Worm (Caenorhabditis elegans) whole organism, L2 larva: ENCODE data around the gene pyc-1.

Source experiments
- C34F6.9 ChIP-seq: fragments of 150-350 bp; optimal IDR thresholded peaks from 2 replicates; lab custom pipeline; 2014; ENCODE audit warnings: missing biosample characterization, missing genetic modification characterization
- F13H6.1 ChIP-seq: sonication (generic microtip); optimal IDR thresholded peaks from 2 replicates; lab custom pipeline; 2016; ENCODE audit warnings: missing genetic modification characterization, missing compliant biosample characterization
- R02D3.7 ChIP-seq: fragments of 150-350 bp; optimal IDR thresholded peaks from 2 replicates; lab custom pipeline; 2014; ENCODE audit warnings: missing biosample characterization, missing genetic modification characterization
- Y55F3AM.14 ChIP-seq: fragments of 200-800 bp; sonication (Bioruptor generic); optimal IDR thresholded peaks from 2 replicates; lab custom pipeline; 2018; ENCODE audit warnings: mild to moderate bottlenecking, missing genetic modification characterization, missing compliant biosample characterization
- alr-1 ChIP-seq: fragments of 150-350 bp; optimal IDR thresholded peaks from 2 replicates; lab custom pipeline; 2014; ENCODE audit warnings: missing biosample characterization, missing genetic modification characterization
- ama-1 ChIP-seq: fragments of 150-350 bp; optimal IDR thresholded peaks from 2 replicates; lab custom pipeline; 2018; ENCODE audit warnings: inconsistent platforms
- blmp-1 ChIP-seq: sonication (generic microtip); optimal IDR thresholded peaks from 2 replicates; lab custom pipeline; 2017; ENCODE audit warnings: missing genetic modification characterization, mild to moderate bottlenecking, missing compliant biosample characterization, antibody characterized with exemption, moderate library complexity; ENCODE audit not compliant: insufficient read depth
- ceh-16 ChIP-seq: fragments of 150-350 bp; optimal IDR thresholded peaks from 2 replicates; lab custom pipeline; 2014; ENCODE audit warnings: missing biosample characterization, missing genetic modification characterization
- ceh-82 ChIP-seq: fragments of 150-350 bp; optimal IDR thresholded peaks from 2 replicates; lab custom pipeline; 2014; ENCODE audit warnings: missing biosample characterization, missing genetic modification characterization
- crh-2 ChIP-seq: sonication (generic microtip); optimal IDR thresholded peaks from 2 replicates; lab custom pipeline; 2017; ENCODE audit warnings: missing biosample characterization, missing genetic modification characterization
- dmd-4 ChIP-seq: sonication (generic microtip); optimal IDR thresholded peaks from 2 replicates; lab custom pipeline; 2017; ENCODE audit warnings: missing biosample characterization, missing genetic modification characterization
- egl-27 ChIP-seq: sonication (generic microtip); optimal IDR thresholded peaks from 3 replicates; lab custom pipeline; 2017; ENCODE audit warnings: missing biosample characterization, missing genetic modification reagents, missing genetic modification characterization
- elt-1 ChIP-seq: fragments of 150-350 bp; optimal IDR thresholded peaks from 2 replicates; lab custom pipeline; 2014; ENCODE audit warnings: missing biosample characterization, missing genetic modification characterization
- elt-3 ChIP-seq: sonication (generic microtip); optimal IDR thresholded peaks from 2 replicates; lab custom pipeline; 2017; ENCODE audit warnings: missing biosample characterization, missing genetic modification characterization
- gmeb-1 ChIP-seq: fragments of 150-350 bp; optimal IDR thresholded peaks from 2 replicates; lab custom pipeline; 2014; ENCODE audit warnings: missing biosample characterization, missing genetic modification characterization
- lsy-2 ChIP-seq, 2 experiments: fragments of 150-350 bp in 1 of 2; sonication (generic microtip) in 1 of 2; optimal IDR thresholded peaks; 2 replicates each; lab custom pipeline; 2014 to 2017; ENCODE audit warnings: missing biosample characterization in 2 of 2, missing genetic modification characterization in 2 of 2
- mab-5 ChIP-seq: fragments of 150-350 bp; optimal IDR thresholded peaks from 2 replicates; lab custom pipeline; 2014; ENCODE audit warnings: missing biosample characterization, missing genetic modification characterization
- mbf-1 ChIP-seq: sonication (generic microtip); optimal IDR thresholded peaks from 2 replicates; lab custom pipeline; 2017; ENCODE audit warnings: missing biosample characterization, missing genetic modification characterization
- mdl-1 ChIP-seq, 2 experiments: fragments of 150-350 bp in 1 of 2; sonication (generic microtip) in 1 of 2; optimal IDR thresholded peaks; 2 replicates each; lab custom pipeline; 2017; ENCODE audit warnings: missing biosample characterization in 2 of 2, missing genetic modification characterization in 2 of 2
- nhr-21 ChIP-seq: fragments of 150-350 bp; optimal IDR thresholded peaks from 2 replicates; lab custom pipeline; 2014; ENCODE audit warnings: missing biosample characterization, missing genetic modification characterization
- nhr-23 ChIP-seq: fragments of 150-350 bp; optimal IDR thresholded peaks from 2 replicates; lab custom pipeline; 2014; ENCODE audit warnings: missing biosample characterization, missing genetic modification reagents, missing genetic modification characterization
- nhr-237 ChIP-seq: fragments of 150-350 bp; optimal IDR thresholded peaks from 2 replicates; lab custom pipeline; 2014; ENCODE audit warnings: missing biosample characterization, missing genetic modification characterization
- nhr-25 ChIP-seq: fragments of 150-350 bp; sonication (generic microtip); optimal IDR thresholded peaks from 3 replicates; lab custom pipeline; 2014; ENCODE audit warnings: missing biosample characterization, missing genetic modification characterization
- sem-4 ChIP-seq: fragments of 150-350 bp; optimal IDR thresholded peaks from 2 replicates; lab custom pipeline; 2014; ENCODE audit warnings: missing biosample characterization, missing genetic modification reagents, missing genetic modification characterization
- skn-1 ChIP-seq: sonication (generic microtip); optimal IDR thresholded peaks from 2 replicates; lab custom pipeline; 2017; ENCODE audit warnings: missing biosample characterization, missing genetic modification characterization
- sma-3 ChIP-seq: sonication (generic microtip); optimal IDR thresholded peaks from 2 replicates; lab custom pipeline; 2016; ENCODE audit warnings: missing genetic modification reagents, missing genetic modification characterization, missing compliant biosample characterization
- sma-9 ChIP-seq, 2 experiments: fragments of 150-350 bp in 1 of 2; sonication (generic microtip) in 1 of 2; optimal IDR thresholded peaks; 2 replicates each; lab custom pipeline; 2014 to 2016; ENCODE audit warnings: missing genetic modification characterization in 2 of 2, mild to moderate bottlenecking in 1 of 2, missing biosample characterization in 1 of 2, missing compliant biosample characterization in 1 of 2, missing genetic modification reagents in 1 of 2, moderate library complexity in 1 of 2
- snpc-4 ChIP-seq: fragments of 150-350 bp; optimal IDR thresholded peaks from 2 replicates; lab custom pipeline; 2014; ENCODE audit warnings: missing biosample characterization, missing genetic modification characterization
- unc-39 ChIP-seq: fragments of 150-350 bp; optimal IDR thresholded peaks from 2 replicates; lab custom pipeline; 2014; ENCODE audit warnings: missing biosample characterization, missing genetic modification characterization
- unc-55 ChIP-seq: fragments of 150-350 bp; sonication (generic microtip); optimal IDR thresholded peaks from 3 replicates; lab custom pipeline; 2014; ENCODE audit warnings: missing biosample characterization, missing genetic modification reagents, missing genetic modification characterization
- unc-62 ChIP-seq: fragments of 150-350 bp; optimal IDR thresholded peaks from 2 replicates; lab custom pipeline; 2014; ENCODE audit warnings: missing biosample characterization, missing genetic modification reagents, missing genetic modification characterization
- zag-1 ChIP-seq: fragments of 150-350 bp; optimal IDR thresholded peaks from 2 replicates; lab custom pipeline; 2014; ENCODE audit warnings: missing biosample characterization, missing genetic modification characterization
- ztf-1 ChIP-seq: fragments of 200-800 bp; sonication (Bioruptor generic); conservative IDR thresholded peaks from 2 replicates; pipeline ENCODE4 v1.3.6; 2022; ENCODE audit warnings: missing genetic modification characterization, missing compliant biosample characterization
- ztf-4 ChIP-seq: fragments of 150-350 bp; optimal IDR thresholded peaks from 2 replicates; lab custom pipeline; 2014; ENCODE audit warnings: missing biosample characterization, missing genetic modification characterization

Gene pyc-1

DNA sequence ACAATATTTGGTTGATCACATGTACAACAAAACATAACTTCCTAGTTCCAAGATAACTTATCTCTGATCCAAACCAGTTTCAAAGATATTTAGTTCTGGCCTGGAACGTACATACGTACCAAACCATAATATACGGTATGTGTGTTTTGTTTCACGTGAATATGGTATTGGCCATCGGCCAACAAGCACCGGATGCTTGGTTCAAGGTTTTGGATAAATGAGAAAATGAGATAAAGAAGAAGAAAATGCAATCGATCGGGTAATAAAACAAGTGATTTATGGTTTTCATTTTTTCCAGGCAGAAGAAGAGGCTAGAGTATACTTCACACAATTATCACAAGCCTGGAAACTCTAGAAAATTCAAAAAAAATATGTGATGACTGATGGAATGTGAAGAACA is 27.0 kb downstream of the pyc-1 start:
- TF ChIP-seq unc-55 (GFP tag; lab: Kevin White, UChicago) (no peak), ceh-82 (tag; lab: Kevin White, UChicago) (no peak), F13H6.1 (tag; lab: Kevin White, UChicago) (no peak), gmeb-1 (tag; lab: Kevin White, UChicago) (no peak), mdl-1 (tag; optimal IDR thresholded peaks at IDR 0.05; lab: Kevin White, UChicago) (peak in 1 of 2 experiments; percentile 2), nhr-25 (tag; lab: Kevin White, UChicago) (peak; percentile 52), nhr-21 (peak; percentile 73), sma-9 (GFP tag; optimal IDR thresholded peaks at IDR 0.05; lab: Kevin White, UChicago) (peak; percentile 79), sma-9 (tag; optimal IDR thresholded peaks at IDR 0.05; lab: Kevin White, UChicago) (no peak), egl-27 (tag; lab: Kevin White, UChicago) (peak; percentile 69), sma-3 (GFP tag; lab: Kevin White, UChicago) (peak; percentile 59), skn-1 (tag; lab: Kevin White, UChicago) (no peak)

ce11 chrV:11794172-11794571 is 28.2 kb downstream of the pyc-1 start:
- TF ChIP-seq sem-4 (tag; lab: Kevin White, UChicago) (no peak), lsy-2 (tag; optimal IDR thresholded peaks at IDR 0.05; lab: Kevin White, UChicago) (no peak), mab-5 (no peak), nhr-25 (tag; lab: Kevin White, UChicago) (peak; percentile 81), unc-39 (tag; lab: Kevin White, UChicago) (no peak), snpc-4 (no peak), unc-62 (GFP tag; lab: Kevin White, UChicago) (no peak), elt-1 (tag; lab: Kevin White, UChicago) (no peak), blmp-1 (tag; lab: Kevin White, UChicago) (peak; percentile 38), ztf-1 (GFP tag; lab: Robert Waterston, UW) (no peak), mdl-1 (tag; optimal IDR thresholded peaks at IDR 0.05; lab: Kevin White, UChicago) (no peak), C34F6.9 (tag; lab: Kevin White, UChicago) (no peak), nhr-237 (tag; lab: Kevin White, UChicago) (no peak), elt-3 (tag; lab: Kevin White, UChicago) (no peak), ztf-4 (tag; lab: Kevin White, UChicago) (no peak)

DNA sequence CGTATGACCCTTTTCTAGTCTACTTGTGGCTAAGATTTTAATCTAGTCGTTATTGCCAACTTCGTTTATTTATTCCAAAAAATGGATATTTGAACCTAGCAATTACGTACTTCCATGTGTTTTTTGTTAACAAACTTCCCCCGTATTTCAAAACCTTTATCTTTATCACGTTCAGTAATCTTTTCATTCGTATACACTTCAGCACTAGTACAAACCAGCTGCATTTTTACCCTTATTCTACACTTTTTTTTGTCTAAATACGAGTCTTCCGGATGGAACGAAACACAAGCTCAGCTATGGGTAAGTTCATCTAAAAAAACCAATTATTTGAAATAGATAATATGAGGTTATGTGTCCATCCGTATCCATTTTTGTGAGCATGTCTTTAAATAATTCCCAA is 32.9 kb downstream of the pyc-1 start, which contains the start of gene D2023.1:
Gene D2023.1, plus strand, starts transcription at position 77 of the 400 bp plus-strand sequence.
- TF ChIP-seq Y55F3AM.14 (GFP tag; lab: Kevin White, UChicago) (no peak), ceh-16 (tag; lab: Kevin White, UChicago) (no peak), mab-5 (no peak), zag-1 (no peak), egl-27 (tag; lab: Kevin White, UChicago) (no peak), nhr-23 (tag; lab: Kevin White, UChicago) (no peak), skn-1 (tag; lab: Kevin White, UChicago) (no peak)

DNA sequence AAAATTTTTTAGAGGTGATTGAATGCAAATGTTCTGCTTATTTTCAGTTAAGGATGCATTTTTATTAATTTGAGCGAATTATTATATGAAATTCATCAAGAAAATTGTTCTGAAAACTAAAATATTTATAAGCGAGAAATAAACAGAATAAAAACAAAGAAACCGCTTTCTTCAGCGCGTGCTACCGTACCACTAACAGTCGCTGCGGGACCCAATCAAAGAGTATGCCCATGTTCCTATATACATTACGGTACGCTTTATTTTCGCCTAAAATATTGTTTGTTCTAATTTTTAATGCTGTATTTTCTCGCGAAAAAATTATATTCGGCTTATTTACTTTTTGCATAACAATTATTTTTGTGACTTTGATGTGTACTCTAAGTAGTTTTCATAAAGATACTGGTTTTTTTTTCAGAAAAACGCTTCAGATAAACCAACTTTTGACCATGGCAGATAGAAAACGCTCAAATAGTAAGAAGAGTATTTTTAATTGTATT is 34.5 kb downstream of the pyc-1 start, which contains the start of gene F55A11.8:
Gene F55A11.8, plus strand, starts transcription at position 447 of the 497 bp plus-strand sequence.
- TF ChIP-seq dmd-4 (no peak), ama-1 (lab: Kevin White, UChicago) (no peak), lsy-2 (tag; optimal IDR thresholded peaks at IDR 0.05; lab: Kevin White, UChicago) (no peak), egl-27 (tag; lab: Kevin White, UChicago) (no peak), alr-1 (no peak), nhr-25 (tag; lab: Kevin White, UChicago) (no peak), skn-1 (tag; lab: Kevin White, UChicago) (no peak), elt-3 (tag; lab: Kevin White, UChicago) (no peak), gmeb-1 (tag; lab: Kevin White, UChicago) (no peak), mbf-1 (tag; lab: Kevin White, UChicago) (no peak), crh-2 (no peak), R02D3.7 (tag; lab: Kevin White, UChicago) (no peak), sma-3 (GFP tag; lab: Kevin White, UChicago) (no peak), mdl-1 (tag; optimal IDR thresholded peaks at IDR 0.05; lab: Kevin White, UChicago) (no peak)
